Worm (Caenorhabditis elegans) whole organism, L1 larva: Measurements from ENCODE around the gene lury-1.
A peak's percentile ranks its signal among the peaks of the same experiment; 100 is the strongest.

Experiments used
- C04F5.9 ChIP-seq: sonication (generic microtip); optimal IDR thresholded peaks from 2 replicates; lab custom pipeline; 2016; ENCODE audit warnings: missing genetic modification characterization, missing compliant biosample characterization
- Y116A8C.19 ChIP-seq: sonication (generic microtip); optimal IDR thresholded peaks from 2 replicates; lab custom pipeline; 2016; ENCODE audit warnings: missing compliant biosample characterization, missing genetic modification characterization, borderline replicate concordance
- alr-1 ChIP-seq: fragments of 200-800 bp; sonication (Bioruptor generic); optimal IDR thresholded peaks from 2 replicates; lab custom pipeline; 2018; ENCODE audit warnings: borderline replicate concordance, mild to moderate bottlenecking, missing genetic modification characterization, missing compliant biosample characterization
- ama-1 ChIP-seq: fragments of 150-350 bp; optimal IDR thresholded peaks from 2 replicates; lab custom pipeline; 2014
- blmp-1 ChIP-seq: fragments of 150-350 bp; optimal IDR thresholded peaks from 2 replicates; lab custom pipeline; 2014; ENCODE audit warnings: missing biosample characterization, missing genetic modification characterization
- ceh-63 ChIP-seq: fragments of 200-800 bp; sonication (Bioruptor generic); optimal IDR thresholded peaks from 2 replicates; lab custom pipeline; 2018; ENCODE audit warnings: mild to moderate bottlenecking, missing genetic modification characterization, missing compliant biosample characterization
- ceh-82 ChIP-seq, 3 experiments: fragments of 150-350 bp in 1 of 3; sonication (generic microtip) in 2 of 3; optimal IDR thresholded peaks; 2 replicates each; lab custom pipeline; 2014 to 2017; ENCODE audit warnings: missing biosample characterization in 3 of 3, missing genetic modification characterization in 3 of 3
- dsc-1 ChIP-seq: sonication (generic microtip); optimal IDR thresholded peaks from 2 replicates; lab custom pipeline; 2016; ENCODE audit warnings: mild to moderate bottlenecking, missing genetic modification characterization, missing compliant biosample characterization
- efl-1 ChIP-seq, 4 experiments: fragments of 150-350 bp; optimal IDR thresholded peaks in 3 of 4; peaks in 1 of 4; 1 replicate in 1 of 4; 2 replicates in 3 of 4; lab custom pipeline; 2014; ENCODE audit warnings: missing biosample characterization in 2 of 4, missing genetic modification characterization in 2 of 4, missing genetic modification reagents in 2 of 4
- efl-3 ChIP-seq: fragments of 200-800 bp; sonication (Bioruptor generic); optimal IDR thresholded peaks from 2 replicates; lab custom pipeline; 2018; ENCODE audit warnings: mild to moderate bottlenecking, missing genetic modification characterization, missing compliant biosample characterization
- egl-13 ChIP-seq: sonication (generic microtip); optimal IDR thresholded peaks from 2 replicates; lab custom pipeline; 2016; ENCODE audit warnings: missing genotype, missing genetic modification reagents, missing genetic modification characterization, missing compliant biosample characterization
- elt-2 ChIP-seq: sonication (generic microtip); optimal IDR thresholded peaks from 2 replicates; lab custom pipeline; 2016; ENCODE audit warnings: missing genetic modification characterization, mild to moderate bottlenecking, inconsistent platforms, missing compliant biosample characterization, missing genetic modification reagents
- fkh-8 ChIP-seq: sonication (generic microtip); optimal IDR thresholded peaks from 2 replicates; lab custom pipeline; 2016; ENCODE audit warnings: mild to moderate bottlenecking, missing genetic modification characterization, missing compliant biosample characterization
- fos-1 ChIP-seq: fragments of 150-350 bp; optimal IDR thresholded peaks from 2 replicates; lab custom pipeline; 2014; ENCODE audit warnings: missing biosample characterization, missing genetic modification characterization
- grh-1 ChIP-seq: fragments of 200-800 bp; sonication (Bioruptor generic); IDR thresholded peaks from 2 replicates; pipeline ENCODE4 v1.3.6; 2022; ENCODE audit warnings: missing genetic modification reagents, missing genetic modification characterization, missing compliant biosample characterization
- hlh-17 ChIP-seq: fragments of 200-800 bp; sonication (Bioruptor generic); optimal IDR thresholded peaks from 2 replicates; lab custom pipeline; 2018; ENCODE audit warnings: missing genetic modification characterization, mild to moderate bottlenecking, missing compliant biosample characterization, moderate library complexity, borderline replicate concordance
- irx-1 ChIP-seq: sonication (generic microtip); optimal IDR thresholded peaks from 2 replicates; lab custom pipeline; 2016; ENCODE audit warnings: missing genetic modification characterization, missing compliant biosample characterization
- isw-1 ChIP-seq: fragments of 200-800 bp; sonication (Bioruptor generic); IDR thresholded peaks from 2 replicates; pipeline ENCODE4 v1.3.6; 2022; ENCODE audit warnings: missing genetic modification characterization, missing compliant biosample characterization
- jun-1 ChIP-seq: fragments of 150-350 bp; optimal IDR thresholded peaks from 2 replicates; lab custom pipeline; 2014; ENCODE audit warnings: missing biosample characterization, missing genetic modification reagents, missing genetic modification characterization
- lin-39 ChIP-seq: fragments of 150-350 bp; optimal IDR thresholded peaks from 2 replicates; lab custom pipeline; 2014; ENCODE audit warnings: missing biosample characterization, missing genetic modification reagents, missing genetic modification characterization
- lir-3 ChIP-seq: sonication (generic microtip); optimal IDR thresholded peaks from 2 replicates; lab custom pipeline; 2016; ENCODE audit warnings: mild to moderate bottlenecking, missing genetic modification characterization, moderate library complexity, missing compliant biosample characterization; ENCODE audit not compliant: poor library complexity
- lsy-2 ChIP-seq, 2 experiments: fragments of 150-350 bp; optimal IDR thresholded peaks; 2 replicates each; lab custom pipeline; 2014; ENCODE audit warnings: missing biosample characterization in 2 of 2, missing genetic modification characterization in 2 of 2
- mdl-1 ChIP-seq, 2 experiments: fragments of 150-350 bp; optimal IDR thresholded peaks; 2 replicates each; lab custom pipeline; 2014 to 2017; ENCODE audit warnings: missing biosample characterization in 2 of 2, missing genetic modification characterization in 2 of 2, inconsistent platforms in 1 of 2
- mep-1 ChIP-seq: fragments of 150-350 bp; optimal IDR thresholded peaks from 2 replicates; lab custom pipeline; 2014; ENCODE audit warnings: missing biosample characterization, missing genetic modification characterization
- nhr-11 ChIP-seq: fragments of 150-350 bp; optimal IDR thresholded peaks from 2 replicates; lab custom pipeline; 2014; ENCODE audit warnings: missing biosample characterization, missing genetic modification characterization
- nhr-12 ChIP-seq: sonication (generic microtip); optimal IDR thresholded peaks from 2 replicates; lab custom pipeline; 2017; ENCODE audit warnings: missing biosample characterization, missing genetic modification characterization
- nhr-20 ChIP-seq: sonication (generic microtip); optimal IDR thresholded peaks from 2 replicates; lab custom pipeline; 2016; ENCODE audit warnings: mild to moderate bottlenecking, missing genetic modification characterization, missing compliant biosample characterization
- nhr-28 ChIP-seq: fragments of 150-350 bp; optimal IDR thresholded peaks from 2 replicates; lab custom pipeline; 2014; ENCODE audit warnings: missing biosample characterization, missing genetic modification characterization
- nhr-71 ChIP-seq: sonication (generic microtip); optimal IDR thresholded peaks from 2 replicates; lab custom pipeline; 2016; ENCODE audit warnings: mild to moderate bottlenecking, missing genetic modification characterization, moderate library complexity, missing compliant biosample characterization
- nhr-84 ChIP-seq: sonication (generic microtip); optimal IDR thresholded peaks from 2 replicates; lab custom pipeline; 2017; ENCODE audit warnings: missing biosample characterization, missing genetic modification characterization
- nhr-90 ChIP-seq: sonication (generic microtip); optimal IDR thresholded peaks from 2 replicates; lab custom pipeline; 2016; ENCODE audit warnings: mild to moderate bottlenecking, missing genetic modification characterization, missing compliant biosample characterization; ENCODE audit not compliant: poor library complexity
- pax-3 ChIP-seq: fragments of 200-800 bp; sonication (Bioruptor generic); optimal IDR thresholded peaks from 2 replicates; lab custom pipeline; 2018; ENCODE audit warnings: mild to moderate bottlenecking, missing genetic modification characterization, moderate library complexity, missing compliant biosample characterization
- pqm-1 ChIP-seq: sonication (generic microtip); optimal IDR thresholded peaks from 3 replicates; lab custom pipeline; 2017; ENCODE audit warnings: missing biosample characterization, missing genetic modification characterization
- rnt-1 ChIP-seq: sonication (generic microtip); optimal IDR thresholded peaks from 2 replicates; lab custom pipeline; 2016; ENCODE audit warnings: mild to moderate bottlenecking, missing genetic modification characterization, moderate library complexity, missing compliant biosample characterization
- sup-37 ChIP-seq: fragments of 200-800 bp; sonication (Bioruptor generic); optimal IDR thresholded peaks from 2 replicates; lab custom pipeline; 2018; ENCODE audit warnings: mild to moderate bottlenecking, missing genetic modification characterization, missing compliant biosample characterization
- unc-30 ChIP-seq: sonication (generic microtip); optimal IDR thresholded peaks from 2 replicates; lab custom pipeline; 2017; ENCODE audit warnings: missing biosample characterization, missing genetic modification characterization
- unc-62 ChIP-seq: fragments of 150-350 bp; optimal IDR thresholded peaks from 2 replicates; lab custom pipeline; 2014; ENCODE audit warnings: missing biosample characterization, missing genetic modification reagents, missing genetic modification characterization
- unc-98 ChIP-seq: fragments of 200-800 bp; sonication (Bioruptor generic); IDR thresholded peaks from 2 replicates; pipeline ENCODE4 v1.3.6; 2022; ENCODE audit warnings: missing genetic modification characterization, missing compliant biosample characterization
- vab-15 ChIP-seq: sonication (generic microtip); optimal IDR thresholded peaks from 2 replicates; lab custom pipeline; 2017; ENCODE audit warnings: missing genotype, mild to moderate bottlenecking, missing genetic modification characterization, missing compliant biosample characterization
- xbp-1 ChIP-seq: sonication (generic microtip); optimal IDR thresholded peaks from 2 replicates; lab custom pipeline; 2016; ENCODE audit warnings: missing genetic modification characterization, missing compliant biosample characterization
- zag-1 ChIP-seq: fragments of 150-350 bp; optimal IDR thresholded peaks from 2 replicates; lab custom pipeline; 2014; ENCODE audit warnings: missing biosample characterization, missing genetic modification characterization

Gene lury-1

DNA sequence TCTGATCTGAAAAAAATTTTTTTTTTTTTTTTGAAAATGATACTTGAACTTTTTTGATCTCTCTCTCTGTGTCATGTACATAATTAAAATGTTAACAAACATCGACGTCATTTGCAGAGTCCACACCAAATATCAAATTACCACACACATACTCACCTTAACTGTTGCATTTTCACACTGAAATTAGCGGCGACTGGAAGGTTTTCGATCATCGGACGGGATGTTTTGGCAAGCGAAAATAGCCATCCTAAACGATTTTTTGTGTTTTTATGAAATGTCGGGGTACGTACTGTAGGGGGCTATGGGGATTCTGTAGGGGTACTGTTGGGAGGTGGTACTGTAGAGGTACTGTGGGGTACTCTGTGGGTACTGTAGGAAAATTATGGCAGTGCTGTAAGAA, 11.9 kb downstream of the lury-1 start:
- TF ChIP-seq dsc-1 (tag; lab: Kevin White, UChicago) (no peak), efl-1 (optimal IDR thresholded peaks at IDR 0.05; lab: Kevin White, UChicago) (no peak), efl-1 (GFP tag; optimal IDR thresholded peaks at IDR 0.05 in 1 of 2; lab: Kevin White, UChicago) (peak in 1 of 2 experiments; percentile 92), nhr-90 (tag; lab: Kevin White, UChicago) (no peak)
- TF ChIP-seq, all 84 proteins: peak for 1

DNA sequence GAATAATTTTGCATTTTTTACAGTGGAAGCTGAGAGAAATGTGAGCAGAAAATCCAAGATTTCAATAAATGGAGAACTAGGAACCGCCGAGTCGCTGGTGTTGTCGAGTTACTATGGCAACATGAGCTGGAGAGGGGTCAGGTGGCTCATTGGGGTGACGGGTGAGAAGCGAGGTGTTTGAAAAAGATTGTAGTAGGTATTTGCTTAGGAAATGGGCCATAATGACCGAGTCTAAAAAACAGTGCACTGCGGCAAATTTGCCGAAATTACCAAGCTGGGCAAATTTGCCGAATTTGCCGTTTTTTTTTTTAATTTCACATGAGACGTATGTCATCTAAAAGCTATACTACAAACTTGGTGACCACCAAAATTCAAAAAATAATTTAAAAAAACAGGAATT, 16.2 kb downstream of the lury-1 start, which contains the start of gene osm-12:
Gene osm-12 (minus strand): TSS at position 101 of the 400 bp plus-strand sequence.
- TF ChIP-seq fkh-8 (tag; lab: Kevin White, UChicago) (peak; percentile 3), blmp-1 (tag; lab: Kevin White, UChicago) (no peak)

- no peak for TF ChIP-seq mdl-1 (tag; optimal IDR thresholded peaks at IDR 0.05; lab: Kevin White, UChicago)
- no peak for TF ChIP-seq xbp-1 (tag; lab: Kevin White, UChicago)
- no peak for TF ChIP-seq unc-62
- TF ChIP-seq sup-37 (GFP tag; lab: Kevin White, UChicago) = no peak
- TF ChIP-seq nhr-84 (tag; lab: Kevin White, UChicago) = no peak
- TF ChIP-seq ceh-63 (GFP tag; lab: Kevin White, UChicago) = no peak
- no peak for TF ChIP-seq Y116A8C.19
- no peak for TF ChIP-seq unc-30 (tag; lab: Kevin White, UChicago)
- no peak for TF ChIP-seq grh-1 (GFP tag; lab: Robert Waterston, UW)
- TF ChIP-seq isw-1 (GFP tag; lab: Robert Waterston, UW) = no peak
- TF ChIP-seq nhr-28 (tag; lab: Kevin White, UChicago) = no peak
These were observed 19.1 kb downstream of the lury-1 start for ce11 chrIII:12205271-12205670.

- TF ChIP-seq elt-2 (tag; lab: Kevin White, UChicago) = no peak
- TF ChIP-seq unc-62 = no peak
- no peak for TF ChIP-seq nhr-11
- TF ChIP-seq ceh-82 (tag; optimal IDR thresholded peaks at IDR 0.05; lab: Kevin White, UChicago) = no peak
- TF ChIP-seq nhr-71 (tag; lab: Kevin White, UChicago) = no peak
- TF ChIP-seq pqm-1 (tag; lab: Kevin White, UChicago) = no peak
- no peak for TF ChIP-seq irx-1 (tag; lab: Kevin White, UChicago)
- TF ChIP-seq lsy-2 (tag; optimal IDR thresholded peaks at IDR 0.05; lab: Kevin White, UChicago) = no peak
- no peak for TF ChIP-seq dsc-1 (tag; lab: Kevin White, UChicago)
These were observed 21.4 kb downstream of the lury-1 start for ce11 chrIII:12207574-12207973.

- no peak for TF ChIP-seq C04F5.9 (tag; lab: Kevin White, UChicago)
- no peak for TF ChIP-seq ama-1 (lab: Kevin White, UChicago)
- no peak for TF ChIP-seq nhr-12 (tag; lab: Kevin White, UChicago)
- no peak for TF ChIP-seq nhr-20 (tag; lab: Kevin White, UChicago)
- TF ChIP-seq hlh-17 (GFP tag; lab: Kevin White, UChicago) = no peak
- TF ChIP-seq zag-1 (tag; lab: Kevin White, UChicago) = no peak
- TF ChIP-seq pax-3 = no peak
- TF ChIP-seq rnt-1 (tag; lab: Kevin White, UChicago) = no peak
- TF ChIP-seq fos-1 = no peak
- TF ChIP-seq mdl-1 (tag; optimal IDR thresholded peaks at IDR 0.05; lab: Kevin White, UChicago) = no peak
- no peak for TF ChIP-seq vab-15 (tag; lab: Kevin White, UChicago)
- TF ChIP-seq unc-98 (GFP tag; lab: Robert Waterston, UW) = no peak
- TF ChIP-seq efl-3 = no peak
- TF ChIP-seq egl-13 (tag; lab: Kevin White, UChicago) = no peak
- TF ChIP-seq irx-1 (tag; lab: Kevin White, UChicago) = no peak
- TF ChIP-seq alr-1 (tag; lab: Kevin White, UChicago) = no peak
- TF ChIP-seq lin-39 = no peak
- TF ChIP-seq lir-3 (tag; lab: Kevin White, UChicago) = no peak
- no peak for TF ChIP-seq jun-1 (tag; lab: Kevin White, UChicago)
- TF ChIP-seq mep-1 = no peak
These were observed 29.4 kb downstream of the lury-1 start, which contains the start of gene Y75B8A.13 for ce11 chrIII:12215596-12215995. Y75B8A.13 (minus strand) TSS chrIII:12215696.
